Worm (Caenorhabditis elegans) whole organism, mixed stage, embryonic: ENCODE results near the gene K02A2.1.

Source experiments
- drap-1 ChIP-seq: fragments of 200-800 bp; sonication (Bioruptor generic); optimal IDR thresholded peaks from 3 replicates; lab custom pipeline; 2018; ENCODE audit warnings: mild to moderate bottlenecking, missing genetic modification characterization, missing compliant biosample characterization
- lin-32 ChIP-seq: fragments of 200-800 bp; sonication (Bioruptor generic); optimal IDR thresholded peaks from 2 replicates; lab custom pipeline; 2018; ENCODE audit warnings: mild to moderate bottlenecking, missing genetic modification characterization, missing compliant biosample characterization
- pha-4 ChIP-seq: fragments of 150-350 bp; optimal IDR thresholded peaks from 2 replicates; lab custom pipeline; 2018; ENCODE audit warnings: missing biosample characterization, missing genetic modification reagents, missing genetic modification characterization
- snpc-4 ChIP-seq: fragments of 150-350 bp; optimal IDR thresholded peaks from 2 replicates; lab custom pipeline; 2014; ENCODE audit warnings: missing biosample characterization, missing genetic modification characterization
- unc-62 ChIP-seq: fragments of 150-350 bp; optimal IDR thresholded peaks from 2 replicates; lab custom pipeline; 2014; ENCODE audit warnings: missing biosample characterization, missing genetic modification reagents, missing genetic modification characterization
- zip-8 ChIP-seq: fragments of 150-350 bp; optimal IDR thresholded peaks from 2 replicates; lab custom pipeline; 2014; ENCODE audit warnings: missing biosample characterization, missing genetic modification characterization

ce11 chrII:7465519-7465918 lies 30.5 kb downstream of the K02A2.1 start, which contains the start of gene sro-1:
- TF ChIP-seq pha-4 (tag; lab: Kevin White, UChicago), result no peak
- TF ChIP-seq snpc-4 (tag; lab: Kevin White, UChicago), result no peak
- no peak for TF ChIP-seq lin-32 (GFP tag; lab: Kevin White, UChicago)
- no peak for TF ChIP-seq drap-1 (GFP tag; lab: Kevin White, UChicago)
- no peak for TF ChIP-seq zip-8 (tag; lab: Kevin White, UChicago)
- TF ChIP-seq unc-62 (GFP tag; lab: Kevin White, UChicago), result no peak
